Worm (Caenorhabditis elegans) whole organism, young adult: ENCODE measurements around the gene F45E1.4.

Experiments
- B0019.2 ChIP-seq: fragments of 200-800 bp; sonication (Bioruptor generic); conservative IDR thresholded peaks from 2 replicates; pipeline ENCODE4 v1.3.6; 2022; ENCODE audit warnings: missing genetic modification reagents, missing genetic modification characterization, missing compliant biosample characterization
- F23B12.7 ChIP-seq: sonication (generic microtip); optimal IDR thresholded peaks from 2 replicates; lab custom pipeline; 2017; ENCODE audit warnings: missing genetic modification characterization, mild to moderate bottlenecking, missing compliant biosample characterization, antibody characterized with exemption, moderate library complexity; ENCODE audit not compliant: insufficient read depth
- F37B4.10 ChIP-seq: fragments of 200-800 bp; sonication (Bioruptor generic); IDR thresholded peaks from 2 replicates; pipeline ENCODE4 v1.3.6; 2022; ENCODE audit warnings: missing genetic modification characterization, missing compliant biosample characterization
- F52B5.7 ChIP-seq: sonication (generic microtip); optimal IDR thresholded peaks from 2 replicates; lab custom pipeline; 2016; ENCODE audit warnings: mild to moderate bottlenecking, missing genetic modification characterization, missing compliant biosample characterization
- F57A8.1 ChIP-seq: fragments of 200-800 bp; sonication (Bioruptor generic); optimal IDR thresholded peaks from 2 replicates; lab custom pipeline; 2018; ENCODE audit warnings: mild to moderate bottlenecking, missing genetic modification characterization, moderate library complexity, missing compliant biosample characterization
- T26A5.8 ChIP-seq: sonication (generic microtip); optimal IDR thresholded peaks from 2 replicates; lab custom pipeline; 2016; ENCODE audit warnings: missing genetic modification characterization, missing compliant biosample characterization
- Y56A3A.18 ChIP-seq: fragments of 200-800 bp; sonication (Bioruptor generic); IDR thresholded peaks from 2 replicates; pipeline ENCODE4 v1.3.6; 2022; ENCODE audit warnings: missing genetic modification reagents, missing genetic modification characterization, missing compliant biosample characterization
- aptf-3 ChIP-seq: fragments of 200-800 bp; sonication (Bioruptor generic); IDR thresholded peaks from 2 replicates; pipeline ENCODE4 v1.3.6; 2022; ENCODE audit warnings: missing genetic modification characterization, missing compliant biosample characterization
- atf-7 ChIP-seq: sonication (generic microtip); optimal IDR thresholded peaks from 2 replicates; lab custom pipeline; 2017; ENCODE audit warnings: mild to moderate bottlenecking, missing genetic modification characterization, missing compliant biosample characterization
- chd-7 ChIP-seq: sonication (generic microtip); optimal IDR thresholded peaks from 2 replicates; lab custom pipeline; 2016; ENCODE audit warnings: mild to moderate bottlenecking, missing genetic modification characterization, moderate library complexity, missing compliant biosample characterization
- die-1 ChIP-seq: sonication (generic microtip); optimal IDR thresholded peaks from 2 replicates; lab custom pipeline; 2016; ENCODE audit warnings: missing genotype, mild to moderate bottlenecking, missing genetic modification characterization, missing compliant biosample characterization
- egl-18 ChIP-seq: fragments of 200-800 bp; sonication (Bioruptor generic); IDR thresholded peaks from 2 replicates; pipeline ENCODE4 v1.3.6; 2022; ENCODE audit warnings: missing genetic modification reagents, missing genetic modification characterization, missing compliant biosample characterization
- fkh-3 ChIP-seq: sonication (generic microtip); optimal IDR thresholded peaks from 2 replicates; lab custom pipeline; 2016; ENCODE audit warnings: mild to moderate bottlenecking, missing genetic modification characterization, missing compliant biosample characterization
- hmg-1.2 ChIP-seq: fragments of 200-800 bp; sonication (Bioruptor generic); IDR thresholded peaks from 2 replicates; pipeline ENCODE4 v1.3.6; 2022; ENCODE audit warnings: missing genetic modification reagents, missing genetic modification characterization, missing compliant biosample characterization
- hrde-1 ChIP-seq: sonication (generic microtip); optimal IDR thresholded peaks from 2 replicates; lab custom pipeline; 2016; ENCODE audit warnings: missing genetic modification characterization, mild to moderate bottlenecking, missing compliant biosample characterization, moderate library complexity, missing genotype, missing genetic modification reagents, borderline replicate concordance
- hsf-1 ChIP-seq: fragments of 200-800 bp; sonication (Bioruptor generic); IDR thresholded peaks from 2 replicates; pipeline ENCODE4 v1.3.6; 2022; ENCODE audit warnings: missing genetic modification reagents, missing genetic modification characterization, missing compliant biosample characterization
- lin-26 ChIP-seq: fragments of 200-800 bp; sonication (Bioruptor generic); IDR thresholded peaks from 2 replicates; pipeline ENCODE4 v1.3.6; 2022; ENCODE audit warnings: missing genetic modification reagents, missing genetic modification characterization, missing compliant biosample characterization
- lin-40 ChIP-seq: sonication (generic microtip); optimal IDR thresholded peaks from 2 replicates; lab custom pipeline; 2016; ENCODE audit warnings: missing genetic modification characterization, mild to moderate bottlenecking, missing compliant biosample characterization, missing genotype, missing genetic modification reagents
- madf-10 ChIP-seq: sonication (generic microtip); optimal IDR thresholded peaks from 2 replicates; lab custom pipeline; 2016; ENCODE audit warnings: mild to moderate bottlenecking, missing genetic modification characterization, missing compliant biosample characterization
- madf-8 ChIP-seq: fragments of 200-800 bp; sonication (Bioruptor generic); conservative IDR thresholded peaks from 2 replicates; pipeline ENCODE4 v1.3.6; 2022; ENCODE audit warnings: missing genetic modification reagents, missing genetic modification characterization, missing compliant biosample characterization
- mes-4 ChIP-seq: sonication (generic microtip); optimal IDR thresholded peaks from 2 replicates; lab custom pipeline; 2016; ENCODE audit warnings: missing genotype, missing genetic modification characterization, missing compliant biosample characterization
- nfya-2 ChIP-seq: fragments of 200-800 bp; sonication (Bioruptor generic); IDR thresholded peaks from 2 replicates; pipeline ENCODE4 v1.3.6; 2022; ENCODE audit warnings: missing genetic modification reagents, missing genetic modification characterization, missing compliant biosample characterization
- nfyb-1 ChIP-seq: fragments of 200-800 bp; sonication (Bioruptor generic); IDR thresholded peaks from 2 replicates; pipeline ENCODE4 v1.3.6; 2022; ENCODE audit warnings: missing genetic modification reagents, missing genetic modification characterization, missing compliant biosample characterization
- nhr-179 ChIP-seq: sonication (generic microtip); optimal IDR thresholded peaks from 2 replicates; lab custom pipeline; 2016; ENCODE audit warnings: mild to moderate bottlenecking, missing genetic modification characterization, missing compliant biosample characterization
- nhr-90 ChIP-seq: sonication (generic microtip); optimal IDR thresholded peaks from 2 replicates; lab custom pipeline; 2016; ENCODE audit warnings: missing genotype, mild to moderate bottlenecking, missing genetic modification characterization, missing compliant biosample characterization
- rcor-1 ChIP-seq: fragments of 200-800 bp; sonication (Bioruptor generic); IDR thresholded peaks from 2 replicates; pipeline ENCODE4 v1.3.6; 2022; ENCODE audit warnings: missing genetic modification reagents, missing genetic modification characterization, missing compliant biosample characterization
- rec-8 ChIP-seq, 2 experiments: sonication (generic microtip); optimal IDR thresholded peaks; 2 replicates each; lab custom pipeline; 2016; ENCODE audit warnings: mild to moderate bottlenecking in 2 of 2, missing genetic modification characterization in 2 of 2, missing genetic modification reagents in 2 of 2, missing genotype in 2 of 2, missing biosample characterization in 1 of 2, missing compliant biosample characterization in 1 of 2, moderate library complexity in 1 of 2
- snpc-1.3 ChIP-seq: sonication (generic microtip); optimal IDR thresholded peaks from 2 replicates; lab custom pipeline; 2017; ENCODE audit warnings: missing genetic modification characterization, mild to moderate bottlenecking, missing compliant biosample characterization, antibody characterized with exemption, moderate library complexity, missing genotype, missing genetic modification reagents; ENCODE audit not compliant: insufficient read depth
- snpc-4 ChIP-seq, 5 experiments: fragments of 150-350 bp in 1 of 5; sonication (generic microtip) in 4 of 5; optimal IDR thresholded peaks; 2 replicates each; lab custom pipeline; 2014 to 2018; ENCODE audit warnings: missing genetic modification characterization in 5 of 5, missing biosample characterization in 3 of 5, antibody characterized with exemption in 2 of 5, mild to moderate bottlenecking in 2 of 5, missing compliant biosample characterization in 2 of 5, missing genotype in 2 of 5, moderate library complexity in 2 of 5, missing genetic modification reagents in 1 of 5
- tbp1 ChIP-seq: fragments of 200-800 bp; sonication (Bioruptor generic); optimal IDR thresholded peaks from 2 replicates; lab custom pipeline; 2018; ENCODE audit warnings: mild to moderate bottlenecking, missing genetic modification characterization, missing compliant biosample characterization
- unc-130 ChIP-seq: sonication (generic microtip); optimal IDR thresholded peaks from 2 replicates; lab custom pipeline; 2016; ENCODE audit warnings: missing genetic modification reagents, missing genetic modification characterization, missing compliant biosample characterization
- zfh-2 ChIP-seq: fragments of 200-800 bp; sonication (Bioruptor generic); conservative IDR thresholded peaks from 2 replicates; pipeline ENCODE4 v1.3.6; 2022; ENCODE audit warnings: missing genetic modification reagents, missing genetic modification characterization, missing compliant biosample characterization
- ztf-18 ChIP-seq: sonication (generic microtip); optimal IDR thresholded peaks from 2 replicates; lab custom pipeline; 2016; ENCODE audit warnings: missing genotype, mild to moderate bottlenecking, missing genetic modification characterization, missing compliant biosample characterization
- ztf-28 ChIP-seq: fragments of 200-800 bp; sonication (Bioruptor generic); IDR thresholded peaks from 2 replicates; pipeline ENCODE4 v1.3.6; 2022; ENCODE audit warnings: missing genetic modification reagents, missing genetic modification characterization, missing compliant biosample characterization

The F45E1.4 gene

ce11 chrX:7985495-7986029 is at the start of gene F45E1.4:
F45E1.4 (plus strand) TSS chrX:7985979.
- no peak for TF ChIP-seq rec-8 (tag; optimal IDR thresholded peaks at IDR 0.05; lab: Kevin White, UChicago)
- TF ChIP-seq hsf-1 = 0 out of 2 replicates have a peak, but pooled peaks have one; percentile 19
- TF ChIP-seq nhr-90 (tag; lab: Kevin White, UChicago) = no peak

DNA sequence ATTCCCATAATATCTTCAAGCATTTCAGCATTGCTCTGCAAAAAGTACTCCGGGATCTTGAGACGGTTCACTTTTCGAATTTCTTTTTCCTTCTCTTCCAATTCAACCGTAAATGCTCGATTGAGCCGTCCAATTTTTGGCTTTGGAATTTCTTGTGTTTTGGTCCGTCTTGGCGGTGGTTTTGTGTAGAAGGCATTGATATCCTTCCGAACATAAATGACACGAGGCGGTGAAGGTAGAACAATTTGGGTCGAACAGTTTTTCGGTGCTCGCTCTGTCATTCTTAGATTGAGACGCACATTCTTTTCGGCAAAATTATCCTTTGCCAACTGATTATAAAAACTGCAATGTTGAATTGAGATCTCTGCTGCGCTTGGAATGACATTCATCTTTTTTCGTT is 43.1 kb upstream of the F45E1.4 start:
- TF ChIP-seq fkh-3 (tag; lab: Kevin White, UChicago) = no peak
- no peak for TF ChIP-seq unc-130 (GFP tag; lab: Kevin White, UChicago)
- TF ChIP-seq F57A8.1 = no peak
- TF ChIP-seq F23B12.7 (tag; lab: Kevin White, UChicago) = no peak
- no peak for TF ChIP-seq B0019.2 (GFP tag; lab: Robert Waterston, UW)
- no peak for TF ChIP-seq rcor-1
- TF ChIP-seq madf-8 (GFP tag; lab: Robert Waterston, UW) = no peak
- TF ChIP-seq atf-7 = no peak
- TF ChIP-seq nfyb-1 (GFP tag; lab: Robert Waterston, UW) = no peak
- TF ChIP-seq nfya-2 (GFP tag; lab: Robert Waterston, UW) = no peak
- TF ChIP-seq F52B5.7 (tag; lab: Kevin White, UChicago) = no peak
- TF ChIP-seq T26A5.8 (tag; lab: Kevin White, UChicago) = no peak
- TF ChIP-seq hmg-1.2 (GFP tag; lab: Robert Waterston, UW) = no peak
- TF ChIP-seq madf-10 (tag; lab: Kevin White, UChicago) = no peak
- no peak for TF ChIP-seq lin-26 (GFP tag; lab: Robert Waterston, UW)
- no peak for TF ChIP-seq hrde-1 (tag; lab: Kevin White, UChicago)
- no peak for TF ChIP-seq ztf-28

DNA sequence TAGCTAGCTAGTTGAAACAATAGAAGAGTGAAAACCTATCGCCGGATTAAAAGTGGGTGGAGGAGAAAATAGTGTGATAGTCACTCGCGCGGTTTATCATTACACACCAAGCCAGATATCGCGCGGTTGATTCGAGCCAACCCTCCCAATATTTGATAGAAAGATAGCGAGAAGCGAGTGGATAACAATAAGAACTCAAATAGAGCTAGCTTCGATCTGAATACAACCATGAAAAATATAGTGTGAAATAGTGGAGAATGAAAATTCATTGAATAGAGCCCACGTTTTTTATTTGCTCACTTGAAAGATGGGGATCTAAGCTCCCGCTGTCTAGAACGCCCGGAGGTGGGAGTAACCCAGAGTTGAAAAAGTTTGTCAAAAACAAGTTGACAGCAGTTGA is 40.8 kb upstream of the F45E1.4 start, which contains the start of gene tnt-3:
Gene tnt-3 (minus strand): TSS at position 101 of the 400 bp plus-strand sequence.
- TF ChIP-seq nhr-179 (tag; lab: Kevin White, UChicago) (no peak), madf-10 (tag; lab: Kevin White, UChicago) (no peak), mes-4 (tag; lab: Kevin White, UChicago) (no peak), tbp1 (GFP tag; lab: Kevin White, UChicago) (no peak), lin-40 (no peak), zfh-2 (no peak), rcor-1 (no peak), chd-7 (tag; lab: Kevin White, UChicago) (no peak), hsf-1 (no peak), snpc-1.3 (tag; lab: Kevin White, UChicago) (no peak), ztf-18 (tag; lab: Kevin White, UChicago) (no peak), Y56A3A.18 (GFP tag; lab: Robert Waterston, UW) (no peak), aptf-3 (GFP tag; lab: Robert Waterston, UW) (no peak), egl-18 (no peak), F37B4.10 (GFP tag; lab: Robert Waterston, UW) (no peak), die-1 (tag; lab: Kevin White, UChicago) (no peak), snpc-4 (GFP tag; optimal IDR thresholded peaks at IDR 0.05; lab: Kevin White, UChicago) (no peak), snpc-4 (tag; optimal IDR thresholded peaks at IDR 0.05; lab: Kevin White, UChicago) (no peak)
